Fruit fly (Drosophila melanogaster) whole organism, wandering third instar larva: ENCODE measurements around the gene Or33a.

ENCODE experiments used
- Abd-B ChIP-seq: fragments of >200 bp; optimal IDR thresholded peaks from 2 replicates; lab custom pipeline; 2017; ENCODE audit warnings: missing biosample characterization, missing genetic modification characterization
- Hr78 ChIP-seq: fragments of >200 bp; optimal IDR thresholded peaks from 2 replicates; lab custom pipeline; 2017; ENCODE audit warnings: missing biosample characterization, missing genetic modification characterization
- Mio ChIP-seq: sonication (Bioruptor generic); optimal IDR thresholded peaks from 2 replicates; lab custom pipeline; 2016; ENCODE audit warnings: missing biosample characterization, missing genetic modification characterization

DNA sequence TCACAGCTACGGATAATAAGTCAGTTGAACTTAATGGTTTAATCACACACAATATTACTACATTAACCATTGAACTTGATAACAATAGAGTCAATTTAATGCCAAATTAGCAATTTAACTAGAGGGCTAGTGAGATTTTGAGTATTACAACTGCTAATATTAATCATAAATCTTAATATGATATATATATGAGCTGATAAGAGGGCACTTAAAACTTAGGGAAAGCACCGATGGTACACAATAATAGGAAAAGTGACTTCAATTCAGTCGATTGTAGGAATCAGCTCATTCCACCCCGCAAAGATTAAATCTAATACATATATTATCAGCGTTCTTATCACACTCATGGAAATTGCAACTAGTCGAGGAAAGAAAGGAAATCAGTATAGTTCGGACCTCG, 46.9 kb downstream of the Or33a start, which contains the start of gene CG16965:
- TF ChIP-seq Abd-B = no peak
- TF ChIP-seq Hr78 (GFP tag; lab: Kevin White, UChicago) = no peak
- TF ChIP-seq Mio (GFP tag; lab: Kevin White, UChicago) = no peak
